Fruit fly (Drosophila melanogaster): ENCODE measurements around the gene Tim8.

The Tim8 gene

DNA sequence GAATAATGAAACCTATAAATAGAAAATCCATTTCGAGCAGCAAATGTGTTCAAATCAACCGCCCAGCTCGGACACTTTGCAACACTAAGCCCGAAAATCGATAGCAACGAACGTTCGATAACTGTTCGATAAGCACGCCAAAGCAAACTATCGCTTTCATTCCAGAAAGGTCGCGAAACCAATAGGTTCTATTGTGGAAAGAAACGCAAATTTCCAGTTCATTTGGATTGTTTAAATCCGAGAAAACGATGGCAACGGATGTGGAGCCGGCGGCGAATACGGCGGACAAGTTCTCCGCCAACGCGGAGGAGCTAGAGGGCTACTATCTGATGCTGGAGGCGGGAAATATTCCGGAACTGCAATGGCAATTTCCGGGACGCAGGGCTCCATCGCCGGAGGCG is 9.2 kb upstream of the Tim8 start, which contains the start of gene Pa1:
Pa1 (plus strand) TSS at position 156 of the 401 bp plus-strand sequence.
- TF ChIP-seq N (GFP tag; optimal IDR thresholded peaks at IDR 0.05) (no peak), Hr83 (GFP tag; optimal IDR thresholded peaks at IDR 0.05; ENCODE audit: poor library complexity, severe bottlenecking) (peak; percentile 10), sv (GFP tag; optimal IDR thresholded peaks at IDR 0.05) (no peak), Vsx2 (GFP tag; optimal IDR thresholded peaks at IDR 0.05; ENCODE audit: partially characterized antibody) (no peak), CrebA (GFP tag; optimal IDR thresholded peaks at IDR 0.05; ENCODE audit: borderline replicate concordance) (no peak), dl (GFP tag; optimal IDR thresholded peaks at IDR 0.05; ENCODE audit: insufficient read depth in 1 of 2, partially characterized antibody in 2 of 2) (no peak), OdsH (GFP tag; optimal IDR thresholded peaks at IDR 0.05) (no peak), Jra (GFP tag; optimal IDR thresholded peaks at IDR 0.05) (no peak), h (GFP tag; optimal IDR thresholded peaks at IDR 0.05) (no peak), fru (GFP tag; optimal IDR thresholded peaks at IDR 0.05) (no peak), tai (GFP tag; optimal IDR thresholded peaks at IDR 0.05) (no peak), Sp1 (GFP tag; optimal IDR thresholded peaks at IDR 0.05) (peak; percentile 24), CG9705 (GFP tag; optimal IDR thresholded peaks at IDR 0.05) (no peak), Abd-B (GFP tag; optimal IDR thresholded peaks at IDR 0.05) (no peak), jim (GFP tag; optimal IDR thresholded peaks at IDR 0.05) (no peak), dsf (GFP tag; optimal IDR thresholded peaks at IDR 0.05; ENCODE audit: borderline replicate concordance) (no peak), foxo (GFP tag; optimal IDR thresholded peaks at IDR 0.05) (no peak), woc (GFP tag; optimal IDR thresholded peaks at IDR 0.05) (no peak), brk (GFP tag; optimal IDR thresholded peaks at IDR 0.05) (no peak), psq (GFP tag; optimal IDR thresholded peaks at IDR 0.05) (no peak), pan (optimal IDR thresholded peaks at IDR 0.05) (no peak), Myc (optimal IDR thresholded peaks at IDR 0.05) (no peak), Mio (GFP tag; optimal IDR thresholded peaks at IDR 0.05) (no peak), Dif (GFP tag; optimal IDR thresholded peaks at IDR 0.05; ENCODE audit: partially characterized antibody) (no peak), CG32264 (GFP tag; optimal IDR thresholded peaks at IDR 0.05) (no peak), Rel (GFP tag; optimal IDR thresholded peaks at IDR 0.05) (no peak), Rel (tag; optimal IDR thresholded peaks at IDR 0.05) (peak; percentile 8)

DNA sequence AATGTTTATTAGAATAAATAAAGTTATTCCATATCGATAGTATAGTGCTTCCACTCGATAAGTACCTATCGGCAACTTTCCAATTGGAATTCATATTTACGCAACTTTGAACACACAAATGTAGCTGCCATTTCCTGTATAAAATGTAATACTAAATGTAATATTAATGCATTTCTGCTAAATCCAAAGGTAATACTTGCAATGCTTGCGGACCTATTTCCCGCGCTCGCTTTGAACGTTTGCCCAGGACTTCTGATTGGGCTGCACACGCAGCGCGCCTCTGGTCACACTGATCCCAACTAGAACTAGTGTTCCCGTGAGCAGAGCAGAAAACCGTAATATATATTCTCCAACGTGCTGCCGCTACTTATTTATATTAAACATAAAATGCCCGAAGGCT is 1.1 kb downstream of the Tim8 start, which contains the start of gene dlg1:
dlg1 (plus strand) TSS at position 292 of the 400 bp plus-strand sequence.
- TF ChIP-seq Abd-B (GFP tag; optimal IDR thresholded peaks at IDR 0.05) (no peak), dl (GFP tag; optimal IDR thresholded peaks at IDR 0.05; ENCODE audit: insufficient read depth in 1 of 2, partially characterized antibody in 2 of 2) (no peak), jim (GFP tag; optimal IDR thresholded peaks at IDR 0.05) (no peak), Hr83 (GFP tag; optimal IDR thresholded peaks at IDR 0.05; ENCODE audit: poor library complexity, severe bottlenecking) (no peak), CG32264 (GFP tag; optimal IDR thresholded peaks at IDR 0.05) (no peak)

DNA sequence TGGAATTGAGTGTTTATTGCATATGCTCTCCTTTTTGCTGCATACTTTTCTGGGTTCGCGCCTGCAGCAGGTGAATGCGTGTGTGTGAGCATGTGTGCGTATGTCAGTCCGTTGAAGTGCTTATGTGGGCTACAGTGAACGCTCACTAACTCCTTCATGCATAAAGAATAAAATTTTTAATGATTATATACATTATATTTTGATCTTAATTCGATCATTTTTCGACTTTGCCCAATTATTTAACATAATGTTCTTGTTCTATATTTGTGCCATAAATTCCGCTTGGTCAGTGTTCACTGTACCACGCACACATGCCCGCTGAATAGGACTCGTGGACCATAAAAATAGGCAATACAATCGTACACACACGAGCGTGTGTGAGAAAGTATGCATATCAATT is 2.5 kb downstream of the Tim8 start:
- TF ChIP-seq brk (GFP tag; optimal IDR thresholded peaks at IDR 0.05) = no peak
- TF ChIP-seq foxo (GFP tag; optimal IDR thresholded peaks at IDR 0.05) = peak in 1 of 2 experiments; percentile 40
- TF ChIP-seq HLH106 (tag; optimal IDR thresholded peaks at IDR 0.05) = peak; percentile 36
- TF ChIP-seq fru (GFP tag; optimal IDR thresholded peaks at IDR 0.05) = peak; percentile 26
- TF ChIP-seq Sp1 (GFP tag; optimal IDR thresholded peaks at IDR 0.05) = no peak

DNA sequence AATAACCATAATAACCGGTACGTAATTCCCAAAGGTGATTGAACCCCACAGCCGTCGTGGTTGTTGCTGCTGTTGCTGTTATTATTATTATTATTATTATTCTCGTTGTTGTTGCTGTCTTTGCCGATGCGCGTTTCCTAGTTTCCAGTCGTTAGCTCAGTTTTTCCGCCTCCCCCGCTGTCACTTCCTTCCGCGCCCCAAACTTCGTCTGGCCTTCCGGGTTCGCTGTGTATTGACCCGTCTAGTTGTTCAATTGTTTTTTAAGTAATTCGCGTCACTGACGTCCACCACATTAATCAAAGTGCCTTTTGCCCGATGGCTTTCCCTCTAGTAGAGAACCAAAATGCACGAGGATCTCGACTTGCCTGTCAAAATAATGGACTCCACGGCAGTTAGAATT is 3.4 kb downstream of the Tim8 start:
- TF ChIP-seq jim (GFP tag; optimal IDR thresholded peaks at IDR 0.05) (no peak), Sp1 (GFP tag; optimal IDR thresholded peaks at IDR 0.05) (no peak), Rel (GFP tag; optimal IDR thresholded peaks at IDR 0.05) (no peak), Rel (tag; optimal IDR thresholded peaks at IDR 0.05) (no peak), rgr (GFP tag; optimal IDR thresholded peaks at IDR 0.05) (no peak), GATAd (GFP tag; optimal IDR thresholded peaks at IDR 0.05) (no peak), sage (GFP tag; optimal IDR thresholded peaks at IDR 0.05) (no peak), Myc (optimal IDR thresholded peaks at IDR 0.05) (no peak), sv (GFP tag; optimal IDR thresholded peaks at IDR 0.05) (no peak)

Measured in whole organism, wandering third instar larva.